Worm (Caenorhabditis elegans): ENCODE measurements around the gene srd-69.
A peak's percentile ranks its signal among the peaks of the same experiment; 100 is the strongest.

srd-69 gene

DNA sequence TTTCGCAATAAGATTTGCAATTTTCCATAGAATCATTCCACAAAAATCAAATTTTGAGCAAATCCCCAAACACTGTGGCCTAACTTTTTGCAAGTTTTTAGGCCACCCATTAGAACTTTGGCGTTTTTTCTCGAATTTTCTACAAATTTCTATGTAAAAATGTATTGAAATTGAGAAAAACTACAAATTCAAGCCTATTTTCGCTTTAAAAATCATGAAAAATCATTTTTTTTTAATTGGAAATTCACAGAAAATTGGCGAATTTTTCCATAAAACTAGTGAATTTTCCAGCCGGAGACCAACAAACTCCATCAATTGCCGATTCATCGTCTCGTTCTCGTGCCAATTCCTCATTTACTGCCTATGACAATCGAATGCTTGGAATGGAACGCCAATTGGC lies 12.8 kb upstream of the srd-69 start:
- TF ChIP-seq ceh-83 (GFP tag; optimal IDR thresholded peaks at IDR 0.05) (no peak), ham-2 (GFP tag; optimal IDR thresholded peaks at IDR 0.05) (no peak), blmp-1 (tag; optimal IDR thresholded peaks at IDR 0.05) (no peak), pha-4 (tag; optimal IDR thresholded peaks at IDR 0.05) (no peak), zip-8 (tag; optimal IDR thresholded peaks at IDR 0.05) (no peak), lin-32 (GFP tag; optimal IDR thresholded peaks at IDR 0.05) (no peak), mab-5 (tag; optimal IDR thresholded peaks at IDR 0.05) (no peak)

DNA sequence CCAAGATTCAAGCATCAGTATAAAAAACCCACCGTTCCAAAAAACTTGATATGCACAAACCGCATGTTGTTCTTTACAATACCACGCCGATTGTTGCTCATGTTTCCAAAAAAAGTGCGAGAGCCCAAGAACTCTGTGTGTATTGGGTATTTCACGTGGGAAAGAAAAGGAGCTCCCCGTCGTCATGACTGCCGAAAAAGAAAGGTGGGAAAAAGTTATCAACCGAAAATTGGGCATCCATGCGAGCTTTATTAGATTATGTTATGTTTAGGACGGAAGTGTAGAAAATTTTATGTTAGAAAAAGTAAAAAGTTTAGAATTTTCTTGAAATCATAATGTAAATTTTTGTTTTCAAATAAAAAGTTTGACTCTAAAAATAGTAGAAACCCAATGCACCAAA lies 5.7 kb downstream of the srd-69 start, which contains the start of gene H04J21.4:
H04J21.4 (minus strand) TSS at position 101 of the 400 bp plus-strand sequence.
- TF ChIP-seq ceh-39 (tag; optimal IDR thresholded peaks at IDR 0.05) (no peak), mls-2 (tag; optimal IDR thresholded peaks at IDR 0.05) (no peak), mab-5 (tag; optimal IDR thresholded peaks at IDR 0.05) (no peak), tbx-8 (GFP tag; optimal IDR thresholded peaks at IDR 0.05) (no peak), unc-62 (GFP tag; optimal IDR thresholded peaks at IDR 0.05) (no peak), elt-3 (tag; optimal IDR thresholded peaks at IDR 0.05) (no peak), lsy-2 (tag; optimal IDR thresholded peaks at IDR 0.05) (no peak), nhr-28 (tag; optimal IDR thresholded peaks at IDR 0.05) (no peak), nhr-12 (tag; optimal IDR thresholded peaks at IDR 0.05) (no peak), snpc-4 (tag; optimal IDR thresholded peaks at IDR 0.05) (no peak), drap-1 (GFP tag; optimal IDR thresholded peaks at IDR 0.05) (no peak), nhr-76 (tag; optimal IDR thresholded peaks at IDR 0.05) (no peak), unc-120 (tag; optimal IDR thresholded peaks at IDR 0.05; ENCODE audit: poor library complexity, severe bottlenecking) (no peak), elt-1 (tag; optimal IDR thresholded peaks at IDR 0.05; ENCODE audit: borderline replicate concordance, insufficient read depth) (no peak), ztf-11 (tag; optimal IDR thresholded peaks at IDR 0.05) (no peak), hlh-1 (tag; optimal IDR thresholded peaks at IDR 0.05) (no peak), zip-8 (tag; optimal IDR thresholded peaks at IDR 0.05) (no peak), ham-2 (GFP tag; optimal IDR thresholded peaks at IDR 0.05) (no peak), ceh-83 (GFP tag; optimal IDR thresholded peaks at IDR 0.05) (no peak)

DNA sequence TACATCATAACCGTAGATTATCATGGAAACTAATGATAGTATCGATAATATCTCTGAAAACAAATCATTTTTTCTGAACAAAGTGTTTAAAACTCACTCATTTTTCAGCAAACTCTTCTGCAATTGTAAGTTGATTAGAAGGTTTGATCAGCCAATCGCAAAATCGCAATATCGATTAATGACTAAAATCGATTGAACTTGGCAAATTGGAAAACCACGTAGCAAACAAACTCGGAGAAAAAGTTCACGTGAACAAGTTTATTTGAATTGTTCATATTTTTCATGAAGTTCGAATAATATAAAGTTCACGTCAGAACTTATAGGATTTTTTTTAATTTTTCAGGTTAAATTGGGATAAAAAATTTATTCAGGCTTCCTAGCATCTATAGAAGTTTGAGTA lies 9.1 kb downstream of the srd-69 start, which contains the start of gene H04J21.1:
H04J21.1 (minus strand) TSS at position 101 of the 400 bp plus-strand sequence.
- TF ChIP-seq sptf-1 (tag; optimal IDR thresholded peaks at IDR 0.05) (no peak), flh-1 (GFP tag; optimal IDR thresholded peaks at IDR 0.05) (no peak), ham-2 (GFP tag; optimal IDR thresholded peaks at IDR 0.05) (no peak), sem-2 (GFP tag; optimal IDR thresholded peaks at IDR 0.05) (no peak), ces-1 (GFP tag; optimal IDR thresholded peaks at IDR 0.05) (no peak), lsy-2 (tag; optimal IDR thresholded peaks at IDR 0.05) (no peak), cnd-1 (tag; optimal IDR thresholded peaks at IDR 0.05) (no peak), mls-2 (tag; optimal IDR thresholded peaks at IDR 0.05) (no peak)

ce11 chrIII:2375918-2376317 lies 13.2 kb downstream of the srd-69 start, which contains the start of gene H14E04.2:
Gene H14E04.2, plus strand, starts transcription at chrIII:2376193.
- TF ChIP-seq sem-2 (GFP tag; optimal IDR thresholded peaks at IDR 0.05), result no peak
- TF ChIP-seq snpc-4 (tag; optimal IDR thresholded peaks at IDR 0.05), result no peak
- no peak for TF ChIP-seq lin-32 (GFP tag; optimal IDR thresholded peaks at IDR 0.05)
- peak; percentile 81 for TF ChIP-seq mep-1 (tag; optimal IDR thresholded peaks at IDR 0.05)
- TF ChIP-seq cnd-1 (tag; optimal IDR thresholded peaks at IDR 0.05), result no peak
- peak; percentile 72 for TF ChIP-seq ces-1 (GFP tag; optimal IDR thresholded peaks at IDR 0.05)
- peak; percentile 85 for TF ChIP-seq pha-4 (tag; optimal IDR thresholded peaks at IDR 0.05)
- TF ChIP-seq sptf-1 (tag; optimal IDR thresholded peaks at IDR 0.05), result no peak
- TF ChIP-seq ceh-43 (GFP tag; optimal IDR thresholded peaks at IDR 0.05), result no peak
- no peak for TF ChIP-seq unc-62 (GFP tag; optimal IDR thresholded peaks at IDR 0.05)
- TF ChIP-seq mab-5 (tag; optimal IDR thresholded peaks at IDR 0.05), result no peak
- TF ChIP-seq ceh-39 (tag; optimal IDR thresholded peaks at IDR 0.05), result no peak
- TF ChIP-seq lin-13 (tag; optimal IDR thresholded peaks at IDR 0.05), result peak; percentile 75
- no peak for TF ChIP-seq mls-2 (tag; optimal IDR thresholded peaks at IDR 0.05)
- no peak for TF ChIP-seq nhr-237 (tag; optimal IDR thresholded peaks at IDR 0.05)
- no peak for TF ChIP-seq tbx-8 (GFP tag; optimal IDR thresholded peaks at IDR 0.05)
- TF ChIP-seq blmp-1 (tag; optimal IDR thresholded peaks at IDR 0.05), result no peak
- no peak for TF ChIP-seq unc-120 (tag; optimal IDR thresholded peaks at IDR 0.05; ENCODE audit: poor library complexity, severe bottlenecking)
- peak; percentile 24 for TF ChIP-seq lsy-2 (tag; optimal IDR thresholded peaks at IDR 0.05)
- TF ChIP-seq ham-2 (GFP tag; optimal IDR thresholded peaks at IDR 0.05), result no peak
- peak; percentile 19 for TF ChIP-seq hlh-1 (tag; optimal IDR thresholded peaks at IDR 0.05)

DNA sequence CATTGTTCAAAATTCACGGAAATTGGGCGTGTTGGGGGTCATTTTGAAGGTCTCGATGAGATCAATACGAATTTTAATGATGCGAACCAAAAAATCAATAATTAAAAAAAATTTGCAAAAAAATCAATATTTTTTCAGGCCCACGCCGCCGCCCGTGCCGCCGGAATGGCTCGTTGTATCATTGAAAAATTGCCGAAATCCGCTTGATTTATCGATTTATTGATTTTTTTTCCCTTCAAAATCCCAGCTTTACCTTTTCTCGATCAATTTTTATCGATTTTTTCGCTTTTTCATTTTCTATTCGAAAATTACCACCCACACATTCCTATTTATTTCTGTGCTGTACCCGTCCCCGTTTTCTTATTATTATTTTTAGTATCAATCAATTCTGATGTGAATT lies 21.6 kb downstream of the srd-69 start:
- no peak for TF ChIP-seq ceh-39 (tag; optimal IDR thresholded peaks at IDR 0.05)
- TF ChIP-seq M03D4.4 (tag; optimal IDR thresholded peaks at IDR 0.05), result no peak
